Fruit fly (Drosophila melanogaster): ENCODE data around the gene Gapvd1.

Gene Gapvd1

DNA sequence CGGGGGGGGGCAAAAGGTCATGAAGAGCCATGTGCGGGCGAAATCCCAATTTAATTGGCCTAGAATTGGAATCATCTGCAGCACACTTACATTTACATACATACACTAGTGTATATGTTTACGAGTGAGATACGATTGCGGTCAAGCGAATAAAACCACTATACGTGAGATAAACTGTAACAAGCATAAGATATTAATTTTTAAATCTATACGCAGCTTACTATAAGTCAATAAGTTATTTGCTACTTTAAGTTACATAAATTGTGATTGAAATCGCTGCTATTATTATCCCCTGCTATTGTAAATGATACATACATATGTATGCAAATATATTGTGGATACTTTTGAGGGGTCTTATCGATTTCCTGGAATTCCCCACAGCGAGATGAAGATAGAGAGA lies 54.0 kb downstream of the Gapvd1 start (continued):
- TF ChIP-seq CG10321 (GFP tag; IDR thresholded peaks at IDR 0.05) = peak; percentile 33; the same call in 1 of the 2 replicates
- no peak for TF ChIP-seq CG15011 (GFP tag; optimal IDR thresholded peaks at IDR 0.05)
- peak; percentile 1 for TF ChIP-seq CG6765 (GFP tag; optimal IDR thresholded peaks at IDR 0.05)
- TF ChIP-seq hbn (GFP tag; IDR thresholded peaks at IDR 0.05; ENCODE audit: partially characterized antibody) = no peak
- peak; percentile 19; the same call in 1 of the 2 replicates for TF ChIP-seq peb (GFP tag; IDR thresholded peaks at IDR 0.05)
- TF ChIP-seq Eip74EF (GFP tag; optimal IDR thresholded peaks at IDR 0.05) = peak in 1 of 2 experiments; percentile 48
- TF ChIP-seq CG4820 (GFP tag; optimal IDR thresholded peaks at IDR 0.05) = no peak
- TF ChIP-seq abd-A (tag; optimal IDR thresholded peaks at IDR 0.05) = no peak
- no peak for TF ChIP-seq Lhr (GFP tag; optimal IDR thresholded peaks at IDR 0.05)
- no peak for TF ChIP-seq dati (GFP tag; IDR thresholded peaks at IDR 0.05)
- peak; percentile 19 for TF ChIP-seq Xbp1 (GFP tag; optimal IDR thresholded peaks at IDR 0.05)
- TF ChIP-seq CG10959 (GFP tag; IDR thresholded peaks at IDR 0.05) = no peak
- no peak for TF ChIP-seq otp (GFP tag; IDR thresholded peaks at IDR 0.05)
- TF ChIP-seq CG1603 (tag; optimal IDR thresholded peaks at IDR 0.05) = peak; percentile 61
- no peak for TF ChIP-seq tin (GFP tag; optimal IDR thresholded peaks at IDR 0.05)
- peak; percentile 1 for TF ChIP-seq Antp (GFP tag; optimal IDR thresholded peaks at IDR 0.05)
- TF ChIP-seq HHEX (GFP tag; optimal IDR thresholded peaks at IDR 0.05) = peak; percentile 29
- TF ChIP-seq org-1 (GFP tag; optimal IDR thresholded peaks at IDR 0.05) = peak; percentile 25
- peak; percentile 40 for TF ChIP-seq CG12391 (tag; optimal IDR thresholded peaks at IDR 0.05)
- no peak for TF ChIP-seq lola (GFP tag; optimal IDR thresholded peaks at IDR 0.05)
- TF ChIP-seq CG15269 (tag; optimal IDR thresholded peaks at IDR 0.05) = peak; percentile 68
- peak; percentile 8 for TF ChIP-seq Camta (GFP tag; optimal IDR thresholded peaks at IDR 0.05)
- TF ChIP-seq Ssrp (tag; optimal IDR thresholded peaks at IDR 0.05) = no peak
- TF ChIP-seq bab2 (GFP tag; optimal IDR thresholded peaks at IDR 0.05) = no peak
- no peak for TF ChIP-seq CG8359 (GFP tag; optimal IDR thresholded peaks at IDR 0.05; ENCODE audit: borderline replicate concordance)
- no peak for TF ChIP-seq wek (GFP tag; optimal IDR thresholded peaks at IDR 0.05)
- no peak for TF ChIP-seq CG16779 (GFP tag; IDR thresholded peaks at IDR 0.05)
- peak; percentile 40; the same call in 1 of the 3 replicates for TF ChIP-seq Aef1 (GFP tag; IDR thresholded peaks at IDR 0.05)
- no peak for TF ChIP-seq Trl (optimal IDR thresholded peaks at IDR 0.05)
- no peak for TF ChIP-seq Trl (GFP tag; optimal IDR thresholded peaks at IDR 0.05)
- TF ChIP-seq CG3847 (GFP tag; IDR thresholded peaks at IDR 0.05) = peak; percentile 41
- peak; percentile 61 for TF ChIP-seq HLH3B (GFP tag; IDR thresholded peaks at IDR 0.05)
- TF ChIP-seq dimm (GFP tag; IDR thresholded peaks at IDR 0.05) = peak; percentile 15; the same call in 1 of the 2 replicates
- TF ChIP-seq amos (GFP tag; IDR thresholded peaks at IDR 0.05; ENCODE audit: partially characterized antibody) = no peak
- peak; percentile 23 for TF ChIP-seq Abd-B (GFP tag; optimal IDR thresholded peaks at IDR 0.05)
- TF ChIP-seq so (GFP tag; IDR thresholded peaks at IDR 0.05) = peak; percentile 23; the same call in 1 of the 3 replicates
- TF ChIP-seq CG4424 (GFP tag; optimal IDR thresholded peaks at IDR 0.05) = no peak
- TF ChIP-seq E2f2 (GFP tag; IDR thresholded peaks at IDR 0.05) = no peak
- peak; percentile 79 for TF ChIP-seq row (GFP tag; IDR thresholded peaks at IDR 0.05)
- TF ChIP-seq ci (GFP tag; IDR thresholded peaks at IDR 0.05) = peak; percentile 73
- 0 out of 2 replicates have a peak, but pooled peaks have one; percentile 19 for TF ChIP-seq MBD-R2 (GFP tag; IDR thresholded peaks at IDR 0.05)
- TF ChIP-seq Hey (tag; optimal IDR thresholded peaks at IDR 0.05) = no peak
- no peak for TF ChIP-seq emc (GFP tag; optimal IDR thresholded peaks at IDR 0.05)
- TF ChIP-seq ftz-f1 (GFP tag; optimal IDR thresholded peaks at IDR 0.05) = no peak
- TF ChIP-seq gce (GFP tag; IDR thresholded peaks at IDR 0.05) = 0 out of 3 replicates have a peak, but pooled peaks have one; percentile 25
- TF ChIP-seq Deaf1 (tag; optimal IDR thresholded peaks at IDR 0.05) = no peak
- no peak for TF ChIP-seq hb (GFP tag; IDR thresholded peaks at IDR 0.05; ENCODE audit: partially characterized antibody)
- peak; percentile 47 for TF ChIP-seq Meics (GFP tag; optimal IDR thresholded peaks at IDR 0.05)
- TF ChIP-seq CG4730 (GFP tag; IDR thresholded peaks at IDR 0.05) = no peak
- no peak for TF ChIP-seq CG8281 (tag; optimal IDR thresholded peaks at IDR 0.05)
- no peak for TF ChIP-seq danr (GFP tag; IDR thresholded peaks at IDR 0.05)

Measured in whole organism, embryonic.